Worm (Caenorhabditis elegans) whole organism, L1 larva: Measurements from ENCODE around the gene nduf-11.
A peak's percentile ranks its signal among the peaks of the same experiment; 100 is the strongest.

Experiments used
- F16B12.6 ChIP-seq: fragments of 150-350 bp; optimal IDR thresholded peaks from 2 replicates; lab custom pipeline; 2014; ENCODE audit warnings: missing biosample characterization, missing genetic modification characterization
- aha-1 ChIP-seq: fragments of 150-350 bp; optimal IDR thresholded peaks from 2 replicates; lab custom pipeline; 2014; ENCODE audit warnings: missing biosample characterization, missing genetic modification characterization
- ama-1 ChIP-seq: fragments of 150-350 bp; optimal IDR thresholded peaks from 2 replicates; lab custom pipeline; 2014
- ceh-82 ChIP-seq, 3 experiments: fragments of 150-350 bp in 1 of 3; sonication (generic microtip) in 2 of 3; optimal IDR thresholded peaks; 2 replicates each; lab custom pipeline; 2014 to 2017; ENCODE audit warnings: missing biosample characterization in 3 of 3, missing genetic modification characterization in 3 of 3
- ceh-90 ChIP-seq: sonication (generic microtip); optimal IDR thresholded peaks from 2 replicates; lab custom pipeline; 2016; ENCODE audit warnings: missing genetic modification characterization, missing compliant biosample characterization
- dpl-1 ChIP-seq, 3 experiments: fragments of 150-350 bp in 2 of 3; sonication (generic microtip) in 1 of 3; optimal IDR thresholded peaks; 2 replicates each; lab custom pipeline; 2014 to 2017; ENCODE audit warnings: missing biosample characterization in 3 of 3, missing genetic modification characterization in 3 of 3, missing genetic modification reagents in 3 of 3
- dsc-1 ChIP-seq: sonication (generic microtip); optimal IDR thresholded peaks from 2 replicates; lab custom pipeline; 2016; ENCODE audit warnings: mild to moderate bottlenecking, missing genetic modification characterization, missing compliant biosample characterization
- egl-13 ChIP-seq: sonication (generic microtip); optimal IDR thresholded peaks from 2 replicates; lab custom pipeline; 2016; ENCODE audit warnings: missing genotype, missing genetic modification reagents, missing genetic modification characterization, missing compliant biosample characterization
- egl-27 ChIP-seq, 2 experiments: fragments of 150-350 bp in 1 of 2; sonication (generic microtip); optimal IDR thresholded peaks; 3 replicates each; lab custom pipeline; 2017 to 2018; ENCODE audit warnings: missing biosample characterization in 2 of 2, missing genetic modification characterization in 2 of 2, missing genetic modification reagents in 2 of 2
- fkh-10 ChIP-seq: sonication (generic microtip); optimal IDR thresholded peaks from 2 replicates; lab custom pipeline; 2017; ENCODE audit warnings: missing biosample characterization, missing genetic modification reagents, missing genetic modification characterization
- fos-1 ChIP-seq: fragments of 150-350 bp; optimal IDR thresholded peaks from 2 replicates; lab custom pipeline; 2014; ENCODE audit warnings: missing biosample characterization, missing genetic modification characterization
- grh-1 ChIP-seq: fragments of 200-800 bp; sonication (Bioruptor generic); IDR thresholded peaks from 2 replicates; pipeline ENCODE4 v1.3.6; 2022; ENCODE audit warnings: missing genetic modification reagents, missing genetic modification characterization, missing compliant biosample characterization
- irx-1 ChIP-seq: sonication (generic microtip); optimal IDR thresholded peaks from 2 replicates; lab custom pipeline; 2016; ENCODE audit warnings: missing genetic modification characterization, missing compliant biosample characterization
- isw-1 ChIP-seq: fragments of 200-800 bp; sonication (Bioruptor generic); IDR thresholded peaks from 2 replicates; pipeline ENCODE4 v1.3.6; 2022; ENCODE audit warnings: missing genetic modification characterization, missing compliant biosample characterization
- lin-14 ChIP-seq: fragments of 200-800 bp; sonication (Bioruptor generic); optimal IDR thresholded peaks from 2 replicates; lab custom pipeline; 2018; ENCODE audit warnings: mild to moderate bottlenecking, missing genetic modification characterization, moderate library complexity, missing compliant biosample characterization
- lin-35 ChIP-seq, 2 experiments: fragments of 150-350 bp; optimal IDR thresholded peaks; 2 replicates each; lab custom pipeline; 2014; ENCODE audit warnings: missing biosample characterization in 2 of 2, missing genetic modification characterization in 2 of 2, missing genetic modification reagents in 2 of 2
- lin-39 ChIP-seq: fragments of 150-350 bp; optimal IDR thresholded peaks from 2 replicates; lab custom pipeline; 2014; ENCODE audit warnings: missing biosample characterization, missing genetic modification reagents, missing genetic modification characterization
- mab-9 ChIP-seq: fragments of 200-800 bp; sonication (Bioruptor generic); IDR thresholded peaks from 2 replicates; pipeline ENCODE4 v1.3.6; 2022; ENCODE audit warnings: missing genetic modification reagents, missing genetic modification characterization, missing compliant biosample characterization
- mef-2 ChIP-seq: fragments of 150-350 bp; optimal IDR thresholded peaks from 2 replicates; lab custom pipeline; 2014; ENCODE audit warnings: missing biosample characterization, missing genetic modification characterization
- nhr-11 ChIP-seq: fragments of 150-350 bp; optimal IDR thresholded peaks from 2 replicates; lab custom pipeline; 2014; ENCODE audit warnings: missing biosample characterization, missing genetic modification characterization
- nhr-19 ChIP-seq: fragments of 200-800 bp; sonication (Bioruptor generic); conservative IDR thresholded peaks from 2 replicates; pipeline ENCODE4 v1.3.6; 2022; ENCODE audit warnings: missing genetic modification characterization, missing compliant biosample characterization
- nhr-20 ChIP-seq: sonication (generic microtip); optimal IDR thresholded peaks from 2 replicates; lab custom pipeline; 2016; ENCODE audit warnings: mild to moderate bottlenecking, missing genetic modification characterization, missing compliant biosample characterization
- nhr-71 ChIP-seq: sonication (generic microtip); optimal IDR thresholded peaks from 2 replicates; lab custom pipeline; 2016; ENCODE audit warnings: mild to moderate bottlenecking, missing genetic modification characterization, moderate library complexity, missing compliant biosample characterization
- nhr-77 ChIP-seq: fragments of 150-350 bp; optimal IDR thresholded peaks from 2 replicates; lab custom pipeline; 2014; ENCODE audit warnings: missing biosample characterization, missing genetic modification characterization
- nhr-84 ChIP-seq: sonication (generic microtip); optimal IDR thresholded peaks from 2 replicates; lab custom pipeline; 2017; ENCODE audit warnings: missing biosample characterization, missing genetic modification characterization
- nhr-85 ChIP-seq: sonication (generic microtip); peaks from one replicate; lab custom pipeline; 2016; ENCODE audit warnings: missing genetic modification characterization, inconsistent platforms, missing compliant biosample characterization
- pag-3 ChIP-seq: sonication (generic microtip); optimal IDR thresholded peaks from 2 replicates; lab custom pipeline; 2017; ENCODE audit warnings: missing genetic modification characterization, mild to moderate bottlenecking, missing compliant biosample characterization, antibody characterized with exemption, borderline replicate concordance; ENCODE audit not compliant: insufficient read depth
- pqm-1 ChIP-seq: sonication (generic microtip); optimal IDR thresholded peaks from 3 replicates; lab custom pipeline; 2017; ENCODE audit warnings: missing biosample characterization, missing genetic modification characterization
- rnt-1 ChIP-seq: sonication (generic microtip); optimal IDR thresholded peaks from 2 replicates; lab custom pipeline; 2016; ENCODE audit warnings: mild to moderate bottlenecking, missing genetic modification characterization, moderate library complexity, missing compliant biosample characterization
- sptf-1 ChIP-seq: fragments of 150-350 bp; optimal IDR thresholded peaks from 2 replicates; lab custom pipeline; 2014; ENCODE audit warnings: missing biosample characterization, missing genetic modification characterization
- unc-130 ChIP-seq: fragments of 150-350 bp; optimal IDR thresholded peaks from 2 replicates; lab custom pipeline; 2017; ENCODE audit warnings: missing biosample characterization, missing genetic modification characterization, inconsistent platforms
- unc-30 ChIP-seq: sonication (generic microtip); optimal IDR thresholded peaks from 2 replicates; lab custom pipeline; 2017; ENCODE audit warnings: missing biosample characterization, missing genetic modification characterization
- unc-62 ChIP-seq: fragments of 150-350 bp; optimal IDR thresholded peaks from 2 replicates; lab custom pipeline; 2014; ENCODE audit warnings: missing biosample characterization, missing genetic modification reagents, missing genetic modification characterization
- unc-86 ChIP-seq: sonication (generic microtip); optimal IDR thresholded peaks from 2 replicates; lab custom pipeline; 2016; ENCODE audit warnings: missing genetic modification characterization, missing compliant biosample characterization
- unc-98 ChIP-seq: fragments of 200-800 bp; sonication (Bioruptor generic); IDR thresholded peaks from 2 replicates; pipeline ENCODE4 v1.3.6; 2022; ENCODE audit warnings: missing genetic modification characterization, missing compliant biosample characterization

The nduf-11 gene

ce11 chrII:11333846-11334638, 11.4 kb downstream of the nduf-11 start (continued):
- TF ChIP-seq pqm-1 (tag; lab: Kevin White, UChicago) (no peak), isw-1 (GFP tag; lab: Robert Waterston, UW) (no peak), nhr-71 (peak; percentile 15), nhr-84 (tag; lab: Kevin White, UChicago) (no peak), unc-98 (GFP tag; lab: Robert Waterston, UW) (no peak), mab-9 (GFP tag; lab: Robert Waterston, UW) (no peak), unc-130 (tag; lab: Kevin White, UChicago) (no peak), lin-35 (GFP tag; optimal IDR thresholded peaks at IDR 0.05; lab: Kevin White, UChicago) (peak in 1 of 2 experiments; percentile 65), nhr-20 (tag; lab: Kevin White, UChicago) (no peak), sptf-1 (tag; lab: Kevin White, UChicago) (no peak), unc-86 (no peak), unc-30 (tag; lab: Kevin White, UChicago) (no peak)

DNA sequence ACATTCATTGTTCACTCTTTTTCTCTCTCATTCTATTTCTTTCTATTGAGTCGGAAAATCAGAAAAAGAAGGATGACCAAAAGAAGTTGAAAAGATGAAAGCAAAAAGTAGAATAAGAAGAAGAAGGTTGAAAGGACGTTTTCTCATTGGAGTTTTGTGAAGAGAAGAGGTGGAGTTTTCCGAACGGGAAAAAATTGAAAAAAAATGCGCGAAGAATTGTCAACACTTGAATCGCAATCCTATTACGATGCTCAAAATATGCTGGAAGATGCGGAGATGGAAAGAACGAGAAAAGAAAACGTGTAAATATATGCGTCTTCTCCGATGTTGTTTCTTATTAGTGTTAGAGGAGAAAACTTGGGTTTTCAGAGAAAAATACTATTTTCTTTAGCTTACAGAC, 12.0 kb downstream of the nduf-11 start:
- TF ChIP-seq ama-1 (no peak), lin-39 (no peak), lin-14 (GFP tag; lab: Kevin White, UChicago) (peak; percentile 36), fkh-10 (GFP tag; lab: Kevin White, UChicago) (peak; percentile 44)

- peak in 1 of 3 experiments; percentile 1 for TF ChIP-seq ceh-82 (tag; optimal IDR thresholded peaks at IDR 0.05; lab: Kevin White, UChicago)
- TF ChIP-seq rnt-1 (tag; lab: Kevin White, UChicago), result no peak
- no peak for TF ChIP-seq mab-9 (GFP tag; lab: Robert Waterston, UW)
- peak; percentile 63 for TF ChIP-seq lin-14 (GFP tag; lab: Kevin White, UChicago)
These were observed 16.4 kb downstream of the nduf-11 start, which contains the start of gene tag-180 for ce11 chrII:11329021-11329479. Gene tag-180 (minus strand): TSS chrII:11329429.

DNA sequence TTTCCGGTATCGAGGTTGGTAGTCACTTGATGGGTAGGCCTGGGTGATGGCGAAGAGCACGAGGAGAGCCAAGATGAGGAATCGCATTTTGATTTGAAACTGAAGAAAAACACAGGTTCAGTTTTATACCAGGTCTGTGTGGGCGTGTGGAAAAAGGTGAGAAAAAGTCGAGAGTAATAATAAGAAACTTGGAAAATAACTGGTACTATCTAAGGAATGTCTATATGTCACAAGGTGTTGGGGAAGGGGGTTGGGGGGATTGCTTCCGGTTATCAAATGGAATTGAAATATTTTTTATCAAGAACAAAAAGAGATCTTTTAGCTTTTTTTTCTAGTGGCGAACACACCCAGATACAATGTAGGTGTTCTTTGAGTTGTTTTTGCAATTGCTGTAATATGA, 25.8 kb downstream of the nduf-11 start, which contains the start of gene nlp-51:
Gene nlp-51, minus strand, starts transcription at position 101 of the 400 bp plus-strand sequence.
- TF ChIP-seq pag-3 (no peak), grh-1 (GFP tag; lab: Robert Waterston, UW) (no peak), nhr-11 (tag; lab: Kevin White, UChicago) (no peak), dsc-1 (tag; lab: Kevin White, UChicago) (no peak), mef-2 (tag; lab: Kevin White, UChicago) (no peak), isw-1 (GFP tag; lab: Robert Waterston, UW) (no peak), nhr-85 (no peak), aha-1 (no peak), F16B12.6 (tag; lab: Kevin White, UChicago) (no peak), nhr-77 (no peak), unc-62 (GFP tag; lab: Kevin White, UChicago) (no peak), lin-14 (GFP tag; lab: Kevin White, UChicago) (no peak), nhr-84 (tag; lab: Kevin White, UChicago) (no peak)

ce11 chrII:11316663-11317062, 28.8 kb downstream of the nduf-11 start:
- TF ChIP-seq F16B12.6 (tag; lab: Kevin White, UChicago), result no peak
- no peak for TF ChIP-seq pag-3
- no peak for TF ChIP-seq irx-1 (tag; lab: Kevin White, UChicago)
- TF ChIP-seq nhr-71, result no peak
- TF ChIP-seq lin-14 (GFP tag; lab: Kevin White, UChicago), result peak; percentile 63
- peak; percentile 29 for TF ChIP-seq egl-13 (tag; lab: Kevin White, UChicago)
- TF ChIP-seq ceh-90 (tag; lab: Kevin White, UChicago), result no peak
- TF ChIP-seq ceh-82 (tag; optimal IDR thresholded peaks at IDR 0.05; lab: Kevin White, UChicago), result no peak
- no peak for TF ChIP-seq egl-27 (tag; optimal IDR thresholded peaks at IDR 0.05; lab: Kevin White, UChicago)
- TF ChIP-seq pqm-1 (tag; lab: Kevin White, UChicago), result no peak
- TF ChIP-seq fos-1, result no peak
- TF ChIP-seq lin-39, result no peak
- no peak for TF ChIP-seq nhr-19 (GFP tag; lab: Robert Waterston, UW)
- TF ChIP-seq dpl-1 (GFP tag; optimal IDR thresholded peaks at IDR 0.05; lab: Kevin White, UChicago), result no peak
